Worm (Caenorhabditis elegans) whole organism, young adult: ENCODE data around the gene F20D6.11.

ENCODE experiments used
- B0261.1 ChIP-seq: sonication (generic microtip); optimal IDR thresholded peaks from 2 replicates; lab custom pipeline; 2016; ENCODE audit warnings: mild to moderate bottlenecking, missing genetic modification characterization, moderate library complexity, missing compliant biosample characterization
- B0336.3 ChIP-seq: fragments of 200-800 bp; sonication (Bioruptor generic); IDR thresholded peaks from 2 replicates; pipeline ENCODE4 v1.3.6; 2022; ENCODE audit warnings: missing genetic modification characterization, missing compliant biosample characterization
- C06A6.2 ChIP-seq: fragments of 200-800 bp; sonication (Bioruptor generic); conservative IDR thresholded peaks from 2 replicates; pipeline ENCODE4 v1.3.6; 2022; ENCODE audit warnings: missing genetic modification characterization, missing compliant biosample characterization
- F33H1.4 ChIP-seq: fragments of 200-800 bp; sonication (Bioruptor generic); IDR thresholded peaks from 2 replicates; pipeline ENCODE4 v1.3.6; 2022; ENCODE audit warnings: missing genetic modification reagents, missing genetic modification characterization, missing compliant biosample characterization
- F55B11.4 ChIP-seq: sonication (generic microtip); optimal IDR thresholded peaks from 2 replicates; lab custom pipeline; 2016; ENCODE audit warnings: missing compliant biosample characterization, missing genetic modification characterization, borderline replicate concordance; ENCODE audit not compliant: insufficient read depth
- K12H6.12 ChIP-seq: fragments of 200-800 bp; sonication (Bioruptor generic); optimal IDR thresholded peaks from 2 replicates; lab custom pipeline; 2018; ENCODE audit warnings: mild to moderate bottlenecking, missing genetic modification characterization, missing compliant biosample characterization
- Y53G8AR.9 ChIP-seq: fragments of 200-800 bp; sonication (Bioruptor generic); conservative IDR thresholded peaks from 2 replicates; pipeline ENCODE4 v1.3.6; 2022; ENCODE audit warnings: missing genetic modification reagents, missing genetic modification characterization, missing compliant biosample characterization
- Y67H2A.10 ChIP-seq: fragments of 200-800 bp; sonication (Bioruptor generic); conservative IDR thresholded peaks from 2 replicates; pipeline ENCODE4 v1.3.6; 2022; ENCODE audit warnings: missing genetic modification reagents, missing genetic modification characterization, missing compliant biosample characterization
- Y79H2A.3 ChIP-seq: fragments of 200-800 bp; sonication (Bioruptor generic); conservative IDR thresholded peaks from 2 replicates; pipeline ENCODE4 v1.3.6; 2022; ENCODE audit warnings: missing genetic modification reagents, missing genetic modification characterization, missing compliant biosample characterization
- ZK185.1 ChIP-seq: sonication (generic microtip); optimal IDR thresholded peaks from 2 replicates; lab custom pipeline; 2016; ENCODE audit warnings: mild to moderate bottlenecking, missing genetic modification characterization, missing compliant biosample characterization; ENCODE audit not compliant: poor library complexity, severe bottlenecking
- aptf-2 ChIP-seq: fragments of 200-800 bp; sonication (Bioruptor generic); conservative IDR thresholded peaks from 2 replicates; pipeline ENCODE4 v1.3.6; 2022; ENCODE audit warnings: missing genetic modification reagents, missing genetic modification characterization, missing compliant biosample characterization
- aptf-3 ChIP-seq: fragments of 200-800 bp; sonication (Bioruptor generic); IDR thresholded peaks from 2 replicates; pipeline ENCODE4 v1.3.6; 2022; ENCODE audit warnings: missing genetic modification characterization, missing compliant biosample characterization
- ceh-27 ChIP-seq: fragments of 200-800 bp; sonication (Bioruptor generic); optimal IDR thresholded peaks from 2 replicates; lab custom pipeline; 2018; ENCODE audit warnings: mild to moderate bottlenecking, missing genetic modification characterization, moderate library complexity, missing compliant biosample characterization
- ceh-40 ChIP-seq: fragments of 200-800 bp; sonication (Bioruptor generic); IDR thresholded peaks from 2 replicates; pipeline ENCODE4 v1.3.6; 2022; ENCODE audit warnings: missing genetic modification characterization, missing compliant biosample characterization
- ceh-58 ChIP-seq: fragments of 200-800 bp; sonication (Bioruptor generic); IDR thresholded peaks from 2 replicates; pipeline ENCODE4 v1.3.6; 2022; ENCODE audit warnings: missing genetic modification characterization, missing compliant biosample characterization
- dox-1 ChIP-seq: fragments of 200-800 bp; sonication (Bioruptor generic); IDR thresholded peaks from 2 replicates; pipeline ENCODE4 v1.3.6; 2022; ENCODE audit warnings: missing genetic modification reagents, missing genetic modification characterization, missing compliant biosample characterization
- dpff-1 ChIP-seq: sonication (generic microtip); optimal IDR thresholded peaks from 2 replicates; lab custom pipeline; 2017; ENCODE audit warnings: mild to moderate bottlenecking, missing genetic modification characterization, missing compliant biosample characterization
- ekl-4 ChIP-seq: fragments of 200-800 bp; sonication (Bioruptor generic); IDR thresholded peaks from 2 replicates; pipeline ENCODE4 v1.3.6; 2022; ENCODE audit warnings: missing genetic modification reagents, missing genetic modification characterization, missing compliant biosample characterization
- fkh-3 ChIP-seq: sonication (generic microtip); optimal IDR thresholded peaks from 2 replicates; lab custom pipeline; 2016; ENCODE audit warnings: mild to moderate bottlenecking, missing genetic modification characterization, missing compliant biosample characterization
- madf-10 ChIP-seq: sonication (generic microtip); optimal IDR thresholded peaks from 2 replicates; lab custom pipeline; 2016; ENCODE audit warnings: mild to moderate bottlenecking, missing genetic modification characterization, missing compliant biosample characterization
- madf-8 ChIP-seq: fragments of 200-800 bp; sonication (Bioruptor generic); conservative IDR thresholded peaks from 2 replicates; pipeline ENCODE4 v1.3.6; 2022; ENCODE audit warnings: missing genetic modification reagents, missing genetic modification characterization, missing compliant biosample characterization
- mes-4 ChIP-seq: sonication (generic microtip); optimal IDR thresholded peaks from 2 replicates; lab custom pipeline; 2016; ENCODE audit warnings: missing genotype, missing genetic modification characterization, missing compliant biosample characterization
- mxl-1 ChIP-seq: sonication (generic microtip); optimal IDR thresholded peaks from 2 replicates; lab custom pipeline; 2016; ENCODE audit warnings: missing genetic modification characterization, missing compliant biosample characterization
- nhr-120 ChIP-seq: fragments of 200-800 bp; sonication (Bioruptor generic); IDR thresholded peaks from 2 replicates; pipeline ENCODE4 v1.3.6; 2022; ENCODE audit warnings: missing genetic modification characterization, missing compliant biosample characterization
- nhr-80 ChIP-seq: sonication (generic microtip); optimal IDR thresholded peaks from 2 replicates; lab custom pipeline; 2016; ENCODE audit warnings: missing genetic modification characterization, missing compliant biosample characterization
- rcor-1 ChIP-seq: fragments of 200-800 bp; sonication (Bioruptor generic); IDR thresholded peaks from 2 replicates; pipeline ENCODE4 v1.3.6; 2022; ENCODE audit warnings: missing genetic modification reagents, missing genetic modification characterization, missing compliant biosample characterization
- snpc-1.1 ChIP-seq: sonication (generic microtip); optimal IDR thresholded peaks from 2 replicates; lab custom pipeline; 2017; ENCODE audit warnings: missing genetic modification characterization, mild to moderate bottlenecking, missing compliant biosample characterization, antibody characterized with exemption, moderate library complexity, missing genotype, missing genetic modification reagents; ENCODE audit not compliant: insufficient read depth
- snpc-3.4 ChIP-seq: sonication (generic microtip); optimal IDR thresholded peaks from 2 replicates; lab custom pipeline; 2017; ENCODE audit warnings: missing genetic modification characterization, mild to moderate bottlenecking, missing compliant biosample characterization, antibody characterized with exemption, moderate library complexity, missing genotype, missing genetic modification reagents
- somi-1 ChIP-seq: fragments of 200-800 bp; sonication (Bioruptor generic); optimal IDR thresholded peaks from 2 replicates; lab custom pipeline; 2018; ENCODE audit warnings: mild to moderate bottlenecking, missing genetic modification characterization, missing compliant biosample characterization
- tbp1 ChIP-seq: fragments of 200-800 bp; sonication (Bioruptor generic); optimal IDR thresholded peaks from 2 replicates; lab custom pipeline; 2018; ENCODE audit warnings: mild to moderate bottlenecking, missing genetic modification characterization, missing compliant biosample characterization
- unc-130 ChIP-seq: sonication (generic microtip); optimal IDR thresholded peaks from 2 replicates; lab custom pipeline; 2016; ENCODE audit warnings: missing genetic modification reagents, missing genetic modification characterization, missing compliant biosample characterization
- unc-62 ChIP-seq: fragments of 150-350 bp; optimal IDR thresholded peaks from 2 replicates; lab custom pipeline; 2014; ENCODE audit warnings: missing biosample characterization, missing genetic modification reagents, missing genetic modification characterization
- zfh-2 ChIP-seq: fragments of 200-800 bp; sonication (Bioruptor generic); conservative IDR thresholded peaks from 2 replicates; pipeline ENCODE4 v1.3.6; 2022; ENCODE audit warnings: missing genetic modification reagents, missing genetic modification characterization, missing compliant biosample characterization
- ztf-26 ChIP-seq: sonication (generic microtip); optimal IDR thresholded peaks from 2 replicates; lab custom pipeline; 2017; ENCODE audit warnings: missing genetic modification characterization, missing compliant biosample characterization

Gene F20D6.11

ce11 chrV:8247311-8248105, 48.6 kb upstream of the F20D6.11 start (continued):
- TF ChIP-seq ceh-40, result no peak
- peak; percentile 16 for TF ChIP-seq ztf-26 (tag; lab: Kevin White, UChicago)
- peak; percentile 97 for TF ChIP-seq snpc-3.4 (tag; lab: Kevin White, UChicago)
- no peak for TF ChIP-seq fkh-3 (tag; lab: Kevin White, UChicago)
- TF ChIP-seq Y53G8AR.9 (GFP tag; lab: Robert Waterston, UW), result peak; percentile 82
- peak; percentile 84 for TF ChIP-seq B0336.3 (GFP tag; lab: Robert Waterston, UW)
- TF ChIP-seq ekl-4 (GFP tag; lab: Robert Waterston, UW), result peak; percentile 80
- TF ChIP-seq, all 124 proteins: peak for 60

- TF ChIP-seq zfh-2 (GFP tag; lab: Robert Waterston, UW) (no peak), K12H6.12 (no peak), tbp1 (GFP tag; lab: Kevin White, UChicago) (no peak), dpff-1 (tag; lab: Kevin White, UChicago) (no peak), unc-62 (GFP tag; lab: Kevin White, UChicago) (no peak), C06A6.2 (GFP tag; lab: Robert Waterston, UW) (no peak), B0261.1 (tag; lab: Kevin White, UChicago) (no peak), somi-1 (GFP tag; lab: Kevin White, UChicago) (no peak), aptf-2 (GFP tag; lab: Robert Waterston, UW) (no peak), madf-10 (no peak), Y67H2A.10 (no peak), aptf-3 (GFP tag; lab: Robert Waterston, UW) (no peak), F55B11.4 (tag; lab: Kevin White, UChicago) (no peak), unc-130 (GFP tag; lab: Kevin White, UChicago) (no peak), nhr-120 (GFP tag; lab: Robert Waterston, UW) (no peak), ZK185.1 (tag; lab: Kevin White, UChicago) (no peak), dox-1 (no peak), madf-8 (GFP tag; lab: Robert Waterston, UW) (no peak), F33H1.4 (GFP tag; lab: Robert Waterston, UW) (no peak)
Measured at ce11 chrV:8245457-8245856, 46.6 kb upstream of the F20D6.11 start, which contains the start of gene C16D9.5. TSS of gene C16D9.5 (minus strand) at chrV:8245557.

ce11 chrV:8243201-8243600, 44.3 kb upstream of the F20D6.11 start:
- TF ChIP-seq ceh-58 (GFP tag; lab: Robert Waterston, UW), result no peak
- TF ChIP-seq ceh-27, result no peak
- peak; percentile 42 for TF ChIP-seq nhr-80 (tag; lab: Kevin White, UChicago)
- TF ChIP-seq snpc-1.1, result no peak
- no peak for TF ChIP-seq fkh-3 (tag; lab: Kevin White, UChicago)
- no peak for TF ChIP-seq Y79H2A.3 (GFP tag; lab: Robert Waterston, UW)
- TF ChIP-seq rcor-1 (GFP tag; lab: Robert Waterston, UW), result no peak

ce11 chrV:8242798-8243197, 43.9 kb upstream of the F20D6.11 start, which contains the start of gene C16D9.4:
TSS of gene C16D9.4 (minus strand) at chrV:8242898.
- no peak for TF ChIP-seq mes-4 (tag; lab: Kevin White, UChicago)
- no peak for TF ChIP-seq mxl-1 (tag; lab: Kevin White, UChicago)
- TF ChIP-seq Y79H2A.3 (GFP tag; lab: Robert Waterston, UW), result no peak
